Fruit fly (Drosophila melanogaster) whole organism: Measurements from ENCODE around the gene CG9782.
A peak's percentile ranks its signal among the peaks of the same experiment; 100 is the strongest.

Source experiments
- CG8478 ChIP-seq: fragments of >200 bp; optimal IDR thresholded peaks from 2 replicates; lab custom pipeline; 2018; ENCODE audit warnings: inconsistent platforms
- Dll ChIP-seq: fragments of >200 bp; optimal IDR thresholded peaks from 2 replicates; lab custom pipeline; 2017
- EcR ChIP-seq, 2 experiments: fragments of >200 bp; optimal IDR thresholded peaks; 2 replicates each; lab custom pipeline; 2017; ENCODE audit warnings: missing biosample characterization in 2 of 2, missing genetic modification characterization in 2 of 2, missing genetic modification reagents in 2 of 2
- pan ChIP-seq: fragments of >200 bp; optimal IDR thresholded peaks from 2 replicates; lab custom pipeline; 2017
- psq ChIP-seq: fragments of >200 bp; optimal IDR thresholded peaks from 2 replicates; lab custom pipeline; 2017
- usp ChIP-seq: fragments of >200 bp; optimal IDR thresholded peaks from 2 replicates; lab custom pipeline; 2017; ENCODE audit warnings: missing biosample characterization, missing genetic modification characterization, mixed read lengths

CG9782 gene

dm6 chrX:16637106-16637590 lies 15.8 kb upstream of the CG9782 start, which contains the start of gene Rok:
Gene Rok (minus strand): TSS chrX:16637414.
- no peak for TF ChIP-seq CG8478 (lab: Kevin White, UChicago)

dm6 chrX:16633181-16633957 lies 12.0 kb upstream of the CG9782 start:
- no peak for TF ChIP-seq pan

- TF ChIP-seq pan, result no peak
- no peak for TF ChIP-seq EcR (GFP tag; optimal IDR thresholded peaks at IDR 0.05; lab: Kevin White, UChicago)
- TF ChIP-seq CG8478 (lab: Kevin White, UChicago), result no peak
- no peak for TF ChIP-seq usp (GFP tag; lab: Kevin White, UChicago)
- no peak for TF ChIP-seq Dll (lab: Kevin White, UChicago)
- TF ChIP-seq psq (lab: Kevin White, UChicago), result no peak
Measured at dm6 chrX:16632135-16632534, 10.7 kb upstream of the CG9782 start, which contains the start of gene CG9777. Gene CG9777 (minus strand): TSS chrX:16632235.

- TF ChIP-seq pan (no peak), Dll (lab: Kevin White, UChicago) (no peak), usp (GFP tag; lab: Kevin White, UChicago) (no peak), CG8478 (lab: Kevin White, UChicago) (no peak), EcR (GFP tag; optimal IDR thresholded peaks at IDR 0.05; lab: Kevin White, UChicago) (no peak), psq (lab: Kevin White, UChicago) (no peak)
Measured at dm6 chrX:16624519-16624918, 3.1 kb upstream of the CG9782 start.

- TF ChIP-seq pan (no peak), Dll (lab: Kevin White, UChicago) (no peak), usp (GFP tag; lab: Kevin White, UChicago) (no peak), CG8478 (lab: Kevin White, UChicago) (no peak), EcR (GFP tag; optimal IDR thresholded peaks at IDR 0.05; lab: Kevin White, UChicago) (no peak), psq (lab: Kevin White, UChicago) (no peak)
Measured at dm6 chrX:16623524-16623923, 2.1 kb upstream of the CG9782 start.

dm6 chrX:16618724-16619123 lies 2.7 kb downstream of the CG9782 start:
- no peak for TF ChIP-seq pan
- no peak for TF ChIP-seq Dll (lab: Kevin White, UChicago)
- no peak for TF ChIP-seq EcR (GFP tag; optimal IDR thresholded peaks at IDR 0.05; lab: Kevin White, UChicago)
- no peak for TF ChIP-seq usp (GFP tag; lab: Kevin White, UChicago)
- TF ChIP-seq psq (lab: Kevin White, UChicago), result no peak
- no peak for TF ChIP-seq CG8478 (lab: Kevin White, UChicago)

dm6 chrX:16616773-16617738 lies 4.3 kb downstream of the CG9782 start:
- no peak for TF ChIP-seq Dll (lab: Kevin White, UChicago)
- no peak for TF ChIP-seq CG8478 (lab: Kevin White, UChicago)
- TF ChIP-seq usp (GFP tag; lab: Kevin White, UChicago), result no peak
- TF ChIP-seq psq (lab: Kevin White, UChicago), result no peak
- no peak for TF ChIP-seq EcR (GFP tag; optimal IDR thresholded peaks at IDR 0.05; lab: Kevin White, UChicago)
- TF ChIP-seq pan, result no peak

- no peak for TF ChIP-seq CG8478 (lab: Kevin White, UChicago)
Measured at dm6 chrX:16610601-16611058, 10.8 kb downstream of the CG9782 start, which contains the start of gene mbt. Gene mbt (plus strand): TSS chrX:16610685.

- TF ChIP-seq pan, result no peak
- no peak for TF ChIP-seq Dll (lab: Kevin White, UChicago)
- TF ChIP-seq CG8478 (lab: Kevin White, UChicago), result peak; percentile 70
Measured at dm6 chrX:16607828-16608227, 13.6 kb downstream of the CG9782 start.

dm6 chrX:16599770-16600169 lies 21.6 kb downstream of the CG9782 start:
- peak; percentile 20 for TF ChIP-seq CG8478 (lab: Kevin White, UChicago)
- no peak for TF ChIP-seq EcR (GFP tag; optimal IDR thresholded peaks at IDR 0.05; lab: Kevin White, UChicago)

dm6 chrX:16598978-16599664 lies 22.3 kb downstream of the CG9782 start, which contains the start of the genes CG9784 and Nup153:
Gene CG9784 (minus strand): TSS chrX:16599215.
Gene Nup153 (plus strand): TSS chrX:16599241.
- no peak for TF ChIP-seq EcR (GFP tag; optimal IDR thresholded peaks at IDR 0.05; lab: Kevin White, UChicago)
- TF ChIP-seq Dll (lab: Kevin White, UChicago), result no peak
- no peak for TF ChIP-seq pan
